Fruit fly (Drosophila melanogaster): ENCODE measurements around the gene Ppn.

DNA sequence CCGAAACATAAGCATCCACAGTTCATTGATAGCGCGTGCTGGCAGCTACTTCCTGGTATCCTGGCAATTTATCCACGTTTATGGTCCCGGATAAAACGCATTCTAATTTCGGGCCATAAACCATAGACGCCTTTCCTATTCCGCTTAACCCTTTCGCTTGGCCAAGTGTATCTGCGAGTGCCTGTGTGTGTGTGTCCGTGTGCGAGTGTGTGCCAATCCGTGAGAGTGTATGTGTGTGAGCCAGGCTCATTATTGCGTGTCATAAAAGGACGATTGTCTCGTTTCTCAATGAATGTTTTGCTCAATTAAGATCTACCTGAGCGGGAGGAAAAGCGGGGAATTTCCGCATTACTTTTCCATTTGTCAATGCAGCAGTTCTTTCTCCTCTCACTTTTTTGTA is 46.1 kb upstream of the Ppn start:
- TF ChIP-seq topi (GFP tag; optimal IDR thresholded peaks at IDR 0.05) (no peak), OdsH (GFP tag; optimal IDR thresholded peaks at IDR 0.05) (no peak), CG6792 (GFP tag; optimal IDR thresholded peaks at IDR 0.05) (no peak)

Measured in whole organism, prepupa.